Fruit fly (Drosophila melanogaster) whole organism, larva: ENCODE measurements around the gene Usp32.
A peak's percentile ranks its signal among the peaks of the same experiment; 100 is the strongest.

ENCODE experiments used
- noc ChIP-seq: fragments of 200-800 bp; sonication (Bioruptor generic); optimal IDR thresholded peaks from 3 replicates; lab custom pipeline; 2019; ENCODE audit warnings: missing biosample characterization, mild to moderate bottlenecking, missing genetic modification characterization, moderate library complexity

Usp32 gene

DNA sequence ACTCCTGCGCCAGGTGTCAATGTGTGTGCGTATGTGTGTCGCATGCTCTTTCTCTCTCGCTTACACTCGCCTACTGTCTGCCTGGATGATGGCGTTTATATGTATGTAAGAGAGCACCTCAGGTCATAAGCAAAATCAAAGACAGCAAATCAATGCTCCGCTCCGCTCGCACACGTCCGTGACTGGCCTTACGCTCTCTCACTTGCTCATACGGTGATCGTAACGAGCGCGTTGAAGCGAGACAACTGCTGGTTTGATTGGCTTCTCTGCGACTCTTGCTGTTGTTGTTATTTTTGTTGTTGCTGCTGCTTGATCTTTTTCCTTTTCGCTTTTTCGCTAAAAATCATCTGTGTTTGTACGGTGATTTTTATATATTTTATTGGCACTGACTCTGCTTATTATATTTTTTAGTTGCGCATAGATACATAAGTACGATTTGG, 24.6 kb downstream of the Usp32 start:
- peak; percentile 69 for TF ChIP-seq noc (tag; lab: Kevin White, UChicago)

DNA sequence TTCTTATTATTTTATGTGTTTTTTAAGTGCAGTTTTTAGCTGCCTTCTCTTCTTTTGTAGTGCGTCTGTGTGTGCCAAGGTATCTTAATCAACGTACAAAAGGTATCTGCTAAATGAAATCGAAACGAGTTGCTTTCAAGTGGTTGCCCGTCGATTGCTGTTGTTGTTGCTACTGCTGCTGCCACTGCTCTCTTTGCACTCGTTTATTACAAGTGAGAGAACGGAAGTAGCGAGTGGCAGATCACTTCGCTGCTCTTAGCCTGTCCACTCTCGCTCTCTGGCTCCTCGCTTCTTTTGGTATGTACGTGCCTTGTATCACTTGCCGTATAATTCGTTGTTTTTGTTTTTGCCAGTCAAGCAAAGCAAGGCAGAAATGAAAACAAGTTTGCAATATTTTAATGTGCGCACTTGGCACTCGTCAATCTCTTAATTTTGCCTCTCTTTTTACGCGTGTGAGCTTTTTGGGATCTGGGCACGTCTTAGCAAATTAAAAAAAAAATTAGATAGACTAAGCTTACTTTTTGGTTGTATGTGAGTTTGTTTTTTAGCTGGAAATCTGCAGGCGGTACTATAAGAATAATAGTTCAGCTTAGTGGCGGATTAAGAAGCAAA, 25.4 kb downstream of the Usp32 start:
- TF ChIP-seq noc (tag; lab: Kevin White, UChicago) = no peak

DNA sequence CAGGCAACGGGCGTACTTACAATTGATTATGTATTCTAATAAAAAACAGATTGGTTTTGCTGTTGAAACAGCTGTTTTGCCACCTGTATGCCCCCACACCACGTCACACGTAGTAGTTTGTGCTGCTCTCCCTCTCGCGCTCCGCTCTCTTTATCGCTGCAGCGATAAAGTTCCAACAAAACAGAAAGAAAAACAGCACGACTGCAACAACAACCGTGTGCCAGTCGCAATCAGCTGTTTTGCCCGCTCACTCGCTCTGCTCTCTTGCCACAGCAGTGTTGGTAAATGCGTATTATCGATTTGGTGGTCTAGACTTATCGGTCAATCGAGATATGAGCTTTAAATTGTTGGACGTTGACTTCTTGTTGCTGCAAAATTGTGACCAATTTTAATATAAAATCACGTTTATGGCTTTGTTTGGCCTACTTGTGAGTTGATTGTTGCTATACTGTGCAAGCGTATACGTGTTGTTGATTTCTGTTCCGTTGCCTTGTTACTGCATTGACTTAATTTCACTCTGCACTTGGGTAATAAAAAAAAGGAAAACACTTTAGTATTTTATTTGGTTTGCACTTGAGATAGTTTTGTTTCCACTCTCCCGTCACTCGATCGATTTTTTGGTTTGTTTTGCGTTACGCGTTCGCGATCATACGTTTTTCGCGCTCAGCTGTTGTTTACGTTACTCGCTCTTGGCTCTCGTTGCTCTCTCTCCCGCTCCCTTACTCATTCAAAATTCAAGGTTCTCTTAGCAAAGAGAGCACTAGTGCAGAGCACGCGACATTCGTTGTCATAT, 26.1 kb downstream of the Usp32 start:
- TF ChIP-seq noc (tag; lab: Kevin White, UChicago) = no peak

DNA sequence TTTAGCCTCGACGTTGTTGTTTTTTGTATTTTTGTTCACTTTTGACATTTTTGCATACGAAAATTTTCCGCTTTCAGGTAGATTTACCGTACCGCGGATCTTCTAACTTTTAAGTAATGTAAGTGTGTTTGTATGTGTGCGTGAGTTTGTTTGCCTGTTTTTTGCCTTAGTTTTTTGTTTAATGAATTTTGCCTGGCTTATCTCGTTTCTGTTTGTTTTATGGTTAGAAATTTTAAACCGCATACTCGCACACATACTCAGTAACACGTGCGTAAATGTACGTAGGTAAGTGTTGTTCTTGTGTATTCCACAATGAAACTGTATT, 26.7 kb downstream of the Usp32 start:
- no peak for TF ChIP-seq noc (tag; lab: Kevin White, UChicago)

DNA sequence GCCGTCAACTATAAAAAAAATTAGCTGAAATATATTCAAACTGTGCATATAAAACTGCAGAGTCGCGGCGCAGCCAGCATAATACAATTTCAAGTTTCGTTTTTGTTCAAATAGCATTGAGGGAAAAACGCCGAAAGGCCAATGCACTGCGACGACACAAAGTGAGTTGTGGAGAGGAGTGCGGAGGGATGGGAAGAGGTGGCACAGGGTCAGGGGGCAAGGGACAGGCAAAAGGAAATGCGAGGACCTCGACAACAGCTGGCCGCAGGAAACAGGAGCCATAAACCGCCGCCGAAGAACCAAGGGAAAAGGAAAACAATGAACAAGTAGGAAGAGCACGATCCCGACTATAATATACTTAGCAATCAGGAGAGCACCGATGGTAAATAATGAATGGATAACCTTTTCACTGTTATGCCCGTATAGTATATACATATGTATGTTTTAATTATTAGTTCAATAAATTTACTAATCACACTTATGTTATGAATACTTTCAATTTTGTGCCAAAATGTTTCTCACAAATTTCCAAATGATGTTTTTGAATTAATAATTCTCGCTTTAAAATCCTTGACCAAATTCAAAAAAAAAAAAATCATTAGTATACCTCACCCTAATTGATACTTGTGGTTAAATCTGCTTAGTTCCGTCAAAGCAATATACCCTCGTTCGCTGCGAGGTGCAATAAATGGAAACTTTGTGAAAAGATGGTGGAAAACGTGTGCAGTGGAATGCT, 27.8 kb downstream of the Usp32 start:
- no peak for TF ChIP-seq noc (tag; lab: Kevin White, UChicago)

DNA sequence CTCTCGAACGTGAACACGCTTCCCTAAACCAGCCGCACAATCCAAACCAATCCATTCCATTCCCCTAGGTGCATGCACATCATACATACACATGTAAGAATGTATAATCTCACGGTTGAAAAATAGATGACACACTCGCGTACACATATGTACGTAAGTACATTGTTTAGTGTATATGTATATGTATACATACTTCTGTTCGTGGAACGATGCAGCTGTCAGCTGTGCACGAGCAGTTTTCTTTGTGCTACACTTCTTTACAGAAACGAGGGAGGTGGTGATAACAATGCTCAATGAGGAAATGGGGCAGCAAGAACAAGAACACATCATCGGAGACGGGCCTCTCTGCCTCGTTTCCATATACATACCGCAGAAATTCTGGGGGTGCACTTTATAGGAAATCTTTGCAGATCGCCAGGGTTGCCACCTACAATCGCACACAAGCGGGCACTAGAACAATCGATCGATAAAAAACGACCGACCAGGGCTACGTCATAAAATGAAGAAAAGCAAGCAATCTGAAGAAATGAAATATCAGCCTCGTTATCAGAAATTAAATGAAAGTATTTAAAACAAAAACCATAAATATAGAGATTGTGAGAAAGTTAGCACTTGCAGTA, 28.5 kb downstream of the Usp32 start:
- TF ChIP-seq noc (tag; lab: Kevin White, UChicago) = no peak

DNA sequence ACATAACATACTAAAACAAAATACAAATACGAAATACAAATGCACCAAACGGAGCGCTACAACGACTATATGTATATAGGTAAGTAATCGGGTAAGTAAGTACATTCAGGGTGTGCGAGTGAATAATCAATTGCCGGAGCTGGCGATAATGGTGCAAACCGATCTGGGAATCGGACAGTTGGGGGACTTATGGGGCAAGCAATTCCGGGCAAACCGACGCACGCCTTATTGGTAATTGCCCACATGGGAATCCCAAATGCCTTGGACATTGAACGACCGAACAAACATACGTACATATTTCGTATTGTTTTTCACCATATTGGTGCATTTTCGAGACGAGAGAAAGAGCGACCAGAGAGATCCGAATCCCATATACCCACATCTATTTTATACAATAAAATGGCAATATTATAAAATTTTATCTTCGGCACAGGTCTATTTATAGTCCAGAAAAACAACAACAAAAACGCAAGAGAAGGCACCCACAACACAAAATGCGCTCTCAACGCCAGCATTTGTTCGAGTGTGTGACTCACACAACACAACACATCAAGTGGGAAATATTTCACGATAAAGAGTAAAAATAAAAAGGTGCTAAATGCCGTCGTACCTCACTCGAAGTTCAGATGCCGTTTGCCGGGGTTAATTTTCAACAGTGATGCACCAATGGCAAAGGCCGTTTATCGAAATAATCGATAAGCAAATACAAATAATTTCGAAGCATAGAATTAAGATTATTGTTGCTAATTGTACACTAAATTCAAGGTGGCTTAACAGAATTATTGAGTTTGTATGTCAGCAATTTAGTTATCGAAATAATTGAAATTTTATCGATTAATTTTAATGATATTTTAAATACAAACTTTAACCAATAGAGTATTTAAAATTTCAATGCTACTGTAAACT, 29.5 kb downstream of the Usp32 start:
- no peak for TF ChIP-seq noc (tag; lab: Kevin White, UChicago)

DNA sequence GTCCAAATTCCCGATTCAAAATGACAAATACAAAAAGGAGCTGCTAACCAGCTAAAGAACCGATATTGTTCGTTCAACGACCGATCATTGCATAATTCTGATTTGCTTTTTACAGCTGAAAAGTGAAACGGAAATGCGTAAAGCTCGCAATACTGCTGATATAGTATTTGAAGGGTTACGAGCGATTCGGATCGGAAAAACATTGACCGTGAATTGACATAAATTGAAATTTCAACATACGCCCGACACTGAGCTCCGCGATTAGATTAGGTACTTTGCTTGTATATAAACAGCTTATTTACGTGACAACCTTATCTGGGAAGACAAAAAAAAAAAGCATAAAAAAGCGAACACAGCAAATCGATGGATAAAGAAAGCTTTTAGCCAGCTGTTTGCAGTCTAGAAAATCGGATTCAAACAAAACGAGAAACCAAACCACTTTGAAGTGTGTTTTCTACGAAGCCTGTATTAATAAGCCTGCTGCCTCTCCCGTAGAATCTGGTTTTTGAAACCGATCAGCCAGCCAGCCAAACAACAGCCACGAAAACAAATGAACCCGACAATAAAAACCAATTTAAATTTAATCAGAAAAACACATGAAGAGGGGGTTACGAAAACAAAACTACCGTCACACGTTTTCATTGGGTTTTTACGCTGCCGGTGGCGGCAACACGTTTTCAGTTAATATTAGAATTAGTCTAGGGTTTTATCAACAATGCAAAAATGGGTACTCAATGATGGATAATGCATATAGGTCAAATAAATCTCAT, 30.7 kb downstream of the Usp32 start:
- peak; percentile 14 for TF ChIP-seq noc (tag; lab: Kevin White, UChicago)

DNA sequence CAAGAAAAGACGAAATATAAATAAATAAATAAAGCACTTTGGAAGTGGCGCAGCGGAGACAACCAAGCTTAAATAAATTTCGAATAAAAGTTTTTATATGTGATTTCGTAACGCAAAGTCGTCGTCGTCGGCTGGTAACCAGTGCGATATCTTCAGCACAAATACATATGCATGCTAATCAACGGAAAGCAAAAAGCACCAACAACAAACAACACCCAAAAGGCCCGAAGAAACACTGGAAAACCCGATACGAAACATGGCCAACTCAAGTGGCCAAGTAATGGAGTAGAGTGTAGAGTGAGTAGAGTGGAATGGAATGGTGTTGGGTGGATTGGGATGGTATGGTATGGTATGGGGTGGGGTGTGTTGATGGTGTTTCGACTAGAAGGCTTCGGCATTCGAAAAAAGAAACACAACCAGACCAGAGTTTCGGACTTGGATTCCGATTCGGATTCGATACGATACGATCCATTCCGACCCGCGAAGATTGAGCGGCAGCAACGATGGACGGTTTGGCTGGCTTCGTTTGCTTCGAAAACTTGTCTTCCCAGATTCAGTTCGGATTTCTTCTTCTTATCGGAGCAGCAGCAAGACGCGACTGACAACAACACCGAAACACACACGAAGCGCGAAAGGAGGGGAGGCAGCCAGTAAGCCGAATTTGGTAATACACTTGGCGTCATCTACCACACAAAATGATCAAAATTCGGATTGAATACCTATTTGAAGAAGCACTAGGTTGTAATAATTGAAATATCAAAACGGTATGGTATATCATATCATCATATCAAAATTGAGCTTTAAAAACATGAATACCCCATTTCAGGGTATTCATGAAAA, 31.8 kb downstream of the Usp32 start:
- TF ChIP-seq noc (tag; lab: Kevin White, UChicago) = peak; percentile 94

DNA sequence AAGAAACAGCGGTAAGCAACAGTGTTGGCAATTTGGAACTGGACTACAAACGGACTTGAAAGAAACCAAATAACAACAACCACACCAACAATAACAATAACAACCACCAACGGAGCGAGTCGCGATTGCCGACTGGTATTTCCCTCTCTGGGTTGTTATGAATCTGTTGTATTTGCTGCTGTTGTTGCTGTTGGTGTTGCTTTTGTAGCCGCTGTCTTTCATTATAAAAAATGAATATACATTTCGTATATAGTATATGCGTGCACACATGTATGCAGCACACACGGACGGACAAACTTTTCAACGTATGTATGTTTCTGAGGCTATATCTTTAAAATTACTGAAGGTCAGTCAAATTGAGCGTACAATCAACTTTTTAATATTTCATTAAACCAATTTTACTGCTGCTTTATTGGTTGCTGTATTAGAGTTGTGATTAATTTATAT, 32.5 kb downstream of the Usp32 start:
- TF ChIP-seq noc (tag; lab: Kevin White, UChicago) = no peak

DNA sequence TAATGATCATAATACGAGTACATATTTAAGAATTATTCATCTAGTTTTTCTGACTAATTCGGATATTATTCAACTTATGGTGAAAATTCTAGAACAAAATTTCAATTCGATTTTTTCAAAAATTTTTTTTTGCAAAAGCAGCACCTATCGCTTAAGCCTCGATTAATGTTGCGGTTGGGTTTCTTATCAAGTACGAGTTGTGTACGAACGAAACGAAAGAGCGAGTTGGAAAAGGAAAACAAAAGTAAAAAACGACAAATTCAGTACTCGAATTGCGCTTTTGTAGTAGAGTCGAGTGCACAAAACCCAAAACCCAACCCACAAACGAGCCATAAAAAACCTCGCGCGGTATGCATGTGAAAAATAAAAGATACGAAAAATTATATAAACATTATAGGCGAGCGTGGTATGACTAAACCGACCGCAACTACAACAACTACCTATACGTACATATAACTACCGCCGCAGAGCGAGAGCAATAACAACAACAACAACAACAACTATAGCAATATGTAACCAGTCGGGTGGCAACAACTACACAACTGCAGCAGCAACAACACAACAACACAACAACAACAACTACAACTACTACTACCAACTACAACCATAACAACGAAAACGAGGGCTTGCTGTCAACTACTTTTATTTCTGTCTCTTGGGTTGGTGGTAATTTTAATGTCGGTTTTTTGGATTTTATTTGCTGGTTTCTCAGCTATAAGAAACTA, 33.6 kb downstream of the Usp32 start:
- TF ChIP-seq noc (tag; lab: Kevin White, UChicago) = no peak

DNA sequence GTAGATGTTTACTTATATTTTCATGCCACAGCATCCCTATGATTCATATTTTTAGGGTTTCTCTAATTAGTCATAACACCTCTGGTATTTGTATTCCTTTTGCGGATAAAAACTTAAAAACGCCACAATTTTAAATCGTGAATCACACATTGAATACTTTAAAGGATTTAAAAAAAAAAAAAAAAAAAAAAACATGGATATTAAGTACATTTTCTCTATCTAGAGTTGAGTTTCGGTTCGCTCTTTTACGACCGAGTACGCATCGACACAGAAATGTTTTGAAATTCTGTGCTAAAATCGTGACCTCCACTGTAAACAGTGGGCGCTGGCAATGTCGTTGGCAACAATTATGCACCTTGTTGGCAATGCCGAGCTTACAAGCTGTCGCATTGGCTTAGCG, 34.5 kb downstream of the Usp32 start:
- TF ChIP-seq noc (tag; lab: Kevin White, UChicago) = no peak
